Worm (Caenorhabditis elegans) whole organism, L3 larva: ENCODE data around the gene nhr-192.
A peak's percentile ranks its signal among the peaks of the same experiment; 100 is the strongest.

Experiments
- R02D3.7 ChIP-seq: fragments of 150-350 bp; optimal IDR thresholded peaks from 2 replicates; lab custom pipeline; 2014; ENCODE audit warnings: missing biosample characterization, missing genetic modification characterization
- ZK546.5 ChIP-seq: sonication (generic microtip); optimal IDR thresholded peaks from 2 replicates; lab custom pipeline; 2017; ENCODE audit warnings: missing biosample characterization, missing genetic modification characterization
- aly-2 ChIP-seq: fragments of 150-350 bp; optimal IDR thresholded peaks from 2 replicates; lab custom pipeline; 2014; ENCODE audit warnings: missing biosample characterization, missing genetic modification characterization
- ceh-16 ChIP-seq: sonication (generic microtip); optimal IDR thresholded peaks from 2 replicates; lab custom pipeline; 2017; ENCODE audit warnings: missing biosample characterization, missing genetic modification characterization
- ceh-28 ChIP-seq: fragments of 150-350 bp; optimal IDR thresholded peaks from 2 replicates; lab custom pipeline; 2014; ENCODE audit warnings: missing biosample characterization, missing genetic modification reagents, missing genetic modification characterization
- ceh-82 ChIP-seq: fragments of 150-350 bp; optimal IDR thresholded peaks from 2 replicates; lab custom pipeline; 2014; ENCODE audit warnings: missing biosample characterization, missing genetic modification characterization
- ceh-9 ChIP-seq: sonication (generic microtip); optimal IDR thresholded peaks from 2 replicates; lab custom pipeline; 2018; ENCODE audit warnings: missing biosample characterization, missing genetic modification characterization
- daf-12 ChIP-seq: fragments of 150-350 bp; optimal IDR thresholded peaks from 2 replicates; lab custom pipeline; 2014; ENCODE audit warnings: missing biosample characterization, missing genetic modification reagents, missing genetic modification characterization
- elt-1 ChIP-seq: fragments of 150-350 bp; optimal IDR thresholded peaks from 2 replicates; lab custom pipeline; 2014; ENCODE audit warnings: missing biosample characterization, missing genetic modification characterization
- elt-2 ChIP-seq: sonication (generic microtip); optimal IDR thresholded peaks from 2 replicates; lab custom pipeline; 2016; ENCODE audit warnings: missing genetic modification reagents, mild to moderate bottlenecking, missing genetic modification characterization, missing compliant biosample characterization
- elt-3 ChIP-seq, 3 experiments: fragments of 150-350 bp in 1 of 3; sonication (generic microtip) in 2 of 3; optimal IDR thresholded peaks; 2 replicates in 2 of 3; 4 replicates in 1 of 3; lab custom pipeline; 2014 to 2017; ENCODE audit warnings: missing biosample characterization in 3 of 3, missing genetic modification characterization in 3 of 3
- eor-1 ChIP-seq, 2 experiments: fragments of 150-350 bp; optimal IDR thresholded peaks; 2 replicates each; lab custom pipeline; 2014 to 2018; ENCODE audit warnings: missing biosample characterization in 2 of 2, missing genetic modification characterization in 2 of 2
- fkh-2 ChIP-seq: fragments of 150-350 bp; optimal IDR thresholded peaks from 2 replicates; lab custom pipeline; 2014; ENCODE audit warnings: missing biosample characterization, missing genetic modification reagents, missing genetic modification characterization
- fos-1 ChIP-seq: fragments of 150-350 bp; optimal IDR thresholded peaks from 2 replicates; lab custom pipeline; 2014; ENCODE audit warnings: missing biosample characterization, missing genetic modification characterization
- lin-39 ChIP-seq: fragments of 150-350 bp; optimal IDR thresholded peaks from 2 replicates; lab custom pipeline; 2018; ENCODE audit warnings: missing biosample characterization, missing genetic modification reagents, missing genetic modification characterization
- lsy-12 ChIP-seq: sonication (generic microtip); optimal IDR thresholded peaks from 2 replicates; lab custom pipeline; 2016; ENCODE audit warnings: mild to moderate bottlenecking, missing genetic modification characterization, missing compliant biosample characterization
- mdl-1 ChIP-seq: fragments of 150-350 bp; optimal IDR thresholded peaks from 2 replicates; lab custom pipeline; 2014; ENCODE audit warnings: missing biosample characterization, missing genetic modification characterization
- nfya-1 ChIP-seq: sonication (generic microtip); optimal IDR thresholded peaks from 2 replicates; lab custom pipeline; 2017; ENCODE audit warnings: missing genetic modification characterization, mild to moderate bottlenecking, missing compliant biosample characterization, antibody characterized with exemption, moderate library complexity; ENCODE audit not compliant: insufficient read depth
- nhr-11 ChIP-seq: fragments of 150-350 bp; optimal IDR thresholded peaks from 2 replicates; lab custom pipeline; 2014; ENCODE audit warnings: missing biosample characterization, missing genetic modification characterization
- nhr-12 ChIP-seq: fragments of 150-350 bp; optimal IDR thresholded peaks from 2 replicates; lab custom pipeline; 2014; ENCODE audit warnings: missing biosample characterization, missing genetic modification characterization
- nhr-25 ChIP-seq: sonication (generic microtip); optimal IDR thresholded peaks from 2 replicates; lab custom pipeline; 2017; ENCODE audit warnings: missing biosample characterization, missing genetic modification characterization
- nhr-28 ChIP-seq: fragments of 150-350 bp; optimal IDR thresholded peaks from 2 replicates; lab custom pipeline; 2014; ENCODE audit warnings: missing biosample characterization, missing genetic modification characterization
- nhr-43 ChIP-seq: sonication (generic microtip); optimal IDR thresholded peaks from 2 replicates; lab custom pipeline; 2016; ENCODE audit warnings: mild to moderate bottlenecking, missing genetic modification characterization, missing compliant biosample characterization; ENCODE audit not compliant: poor library complexity, severe bottlenecking
- nhr-67 ChIP-seq: fragments of 150-350 bp; optimal IDR thresholded peaks from 2 replicates; lab custom pipeline; 2014; ENCODE audit warnings: missing biosample characterization, missing genetic modification characterization
- nhr-76 ChIP-seq: fragments of 150-350 bp; sonication (generic microtip); optimal IDR thresholded peaks from 5 replicates; lab custom pipeline; 2014; ENCODE audit warnings: missing biosample characterization, missing genetic modification characterization
- nhr-77 ChIP-seq: fragments of 150-350 bp; optimal IDR thresholded peaks from 2 replicates; lab custom pipeline; 2014; ENCODE audit warnings: missing biosample characterization, missing genetic modification characterization
- pha-4 ChIP-seq: fragments of 150-350 bp; optimal IDR thresholded peaks from 2 replicates; lab custom pipeline; 2014; ENCODE audit warnings: missing biosample characterization, missing genetic modification reagents, missing genetic modification characterization
- pqm-1 ChIP-seq: fragments of 150-350 bp; optimal IDR thresholded peaks from 2 replicates; lab custom pipeline; 2017; ENCODE audit warnings: missing biosample characterization, missing genetic modification characterization, inconsistent platforms
- sea-2 ChIP-seq: fragments of 150-350 bp; sonication (generic microtip); optimal IDR thresholded peaks from 4 replicates; lab custom pipeline; 2014; ENCODE audit warnings: missing biosample characterization, missing genetic modification reagents, missing genetic modification characterization
- skn-1 ChIP-seq: fragments of 150-350 bp; optimal IDR thresholded peaks from 2 replicates; lab custom pipeline; 2014; ENCODE audit warnings: missing biosample characterization, missing genetic modification characterization
- tbx-2 ChIP-seq: sonication (generic microtip); optimal IDR thresholded peaks from 2 replicates; lab custom pipeline; 2016; ENCODE audit warnings: mild to moderate bottlenecking, missing genetic modification characterization, missing compliant biosample characterization
- unc-62 ChIP-seq: fragments of 150-350 bp; sonication (generic microtip); optimal IDR thresholded peaks from 4 replicates; lab custom pipeline; 2014; ENCODE audit warnings: missing biosample characterization, missing genetic modification reagents, missing genetic modification characterization
- ztf-11 ChIP-seq: fragments of 150-350 bp; optimal IDR thresholded peaks from 2 replicates; lab custom pipeline; 2014; ENCODE audit warnings: missing biosample characterization, missing genetic modification characterization
- ztf-4 ChIP-seq: fragments of 150-350 bp; optimal IDR thresholded peaks from 2 replicates; lab custom pipeline; 2014; ENCODE audit warnings: missing biosample characterization, missing genetic modification characterization

The nhr-192 gene

ce11 chrV:10104785-10105310 lies 34.4 kb upstream of the nhr-192 start, which contains the start of gene ugt-17:
TSS of gene ugt-17 (minus strand) at chrV:10104964.
- TF ChIP-seq pqm-1 (tag; lab: Kevin White, UChicago) (peak; percentile 90), elt-2 (tag; lab: Kevin White, UChicago) (peak; percentile 76), elt-1 (tag; lab: Kevin White, UChicago) (no peak), pha-4 (tag; lab: Kevin White, UChicago) (peak; percentile 51)

ce11 chrV:10103811-10104210 lies 33.4 kb upstream of the nhr-192 start:
- no peak for TF ChIP-seq nhr-28 (tag; lab: Kevin White, UChicago)
- peak; percentile 69 for TF ChIP-seq elt-2 (tag; lab: Kevin White, UChicago)
- peak; percentile 11 for TF ChIP-seq pqm-1 (tag; lab: Kevin White, UChicago)
- TF ChIP-seq, all 47 proteins: peak for 2

DNA sequence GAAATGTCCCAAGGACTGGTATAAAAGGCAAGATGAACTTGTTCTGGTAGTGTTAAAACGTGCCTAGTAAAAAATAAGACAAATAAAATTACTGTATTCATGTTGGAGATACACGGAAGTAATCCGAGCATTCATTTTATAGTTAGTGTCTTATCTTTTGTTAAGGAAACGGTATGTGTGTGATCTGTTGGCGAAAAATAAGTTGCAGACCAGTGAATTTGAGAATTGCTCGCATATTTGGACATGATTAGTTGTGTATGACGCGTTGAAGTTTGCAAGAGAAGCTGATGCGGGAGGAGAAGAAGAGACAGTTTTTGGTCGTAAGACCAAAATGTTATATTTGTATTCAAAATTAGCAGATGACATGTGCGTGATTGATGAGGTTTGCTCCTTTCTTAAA lies 31.5 kb upstream of the nhr-192 start, which contains the start of gene C08B6.14:
Gene C08B6.14 (minus strand): TSS at position 101 of the 400 bp plus-strand sequence.
- TF ChIP-seq fos-1 (tag; lab: Kevin White, UChicago) (no peak), ceh-9 (tag; lab: Kevin White, UChicago) (no peak), skn-1 (no peak), ztf-4 (no peak), ceh-16 (tag; lab: Kevin White, UChicago) (no peak), nhr-76 (tag; lab: Kevin White, UChicago) (no peak), nhr-11 (tag; lab: Kevin White, UChicago) (no peak), nhr-67 (no peak), elt-3 (tag; optimal IDR thresholded peaks at IDR 0.05; lab: Kevin White, UChicago) (no peak), aly-2 (tag; lab: Kevin White, UChicago) (no peak), daf-12 (tag; lab: Kevin White, UChicago) (no peak), fkh-2 (no peak), nhr-25 (tag; lab: Kevin White, UChicago) (no peak)
- TF ChIP-seq, all 47 proteins: peak for 0

- TF ChIP-seq sea-2 (GFP tag; lab: Kevin White, UChicago) (no peak), elt-2 (tag; lab: Kevin White, UChicago) (peak; percentile 61)
Observed at ce11 chrV:10098429-10098828, 28.0 kb upstream of the nhr-192 start, which contains the start of gene ugt-47. TSS of gene ugt-47 (minus strand) at chrV:10098597.

ce11 chrV:10096932-10097331 lies 26.5 kb upstream of the nhr-192 start:
- TF ChIP-seq pha-4 (tag; lab: Kevin White, UChicago) (peak; percentile 12), pqm-1 (tag; lab: Kevin White, UChicago) (peak; percentile 60), nfya-1 (tag; lab: Kevin White, UChicago) (peak; percentile 62), elt-2 (tag; lab: Kevin White, UChicago) (peak; percentile 92), ceh-28 (tag; lab: Kevin White, UChicago) (no peak)

DNA sequence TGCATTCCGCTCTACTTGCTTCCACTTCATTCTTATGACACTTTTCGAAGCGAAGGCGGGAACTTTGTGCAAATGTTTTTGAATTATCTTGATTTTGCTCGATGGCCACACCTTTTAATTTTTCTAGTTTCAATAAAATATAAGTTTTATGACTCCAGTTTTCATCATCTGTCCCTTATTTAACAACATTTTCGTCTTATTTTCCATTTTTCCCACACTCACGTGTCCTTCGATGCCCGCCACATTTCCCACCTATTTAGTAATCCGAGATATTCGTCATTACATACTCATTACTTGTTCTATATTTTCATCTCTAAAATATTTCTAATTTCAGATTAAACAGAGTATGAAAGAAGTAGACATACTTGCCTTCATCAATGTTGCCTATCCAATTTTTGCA lies 23.9 kb upstream of the nhr-192 start, which contains the start of gene srd-49:
Gene srd-49 (plus strand): TSS at position 301 of the 400 bp plus-strand sequence.
- TF ChIP-seq nhr-77 (tag; lab: Kevin White, UChicago) (no peak), nhr-12 (tag; lab: Kevin White, UChicago) (no peak), lsy-12 (no peak), R02D3.7 (no peak), nhr-28 (tag; lab: Kevin White, UChicago) (no peak), lin-39 (tag; lab: Kevin White, UChicago) (no peak), ceh-16 (tag; lab: Kevin White, UChicago) (no peak), pha-4 (tag; lab: Kevin White, UChicago) (no peak), aly-2 (tag; lab: Kevin White, UChicago) (no peak), unc-62 (GFP tag; lab: Kevin White, UChicago) (no peak)

DNA sequence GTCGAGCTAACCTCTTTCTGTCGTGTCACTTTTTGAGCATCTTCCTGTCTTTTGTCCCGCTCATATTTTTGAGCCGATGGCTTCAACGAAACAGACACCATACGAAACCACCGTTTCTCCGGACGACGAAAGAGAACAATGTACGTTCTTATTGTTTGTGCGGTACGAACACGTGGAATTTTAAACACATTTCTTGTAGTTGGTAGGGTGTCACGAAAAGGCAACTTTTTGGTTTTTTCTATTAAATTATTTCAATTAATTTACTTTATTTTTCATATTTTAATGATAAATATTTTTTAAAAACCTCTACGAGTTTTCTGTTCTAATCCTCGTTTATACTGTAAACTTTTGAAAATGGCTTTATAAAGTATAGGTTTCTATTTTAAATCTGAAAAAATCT lies 20.7 kb upstream of the nhr-192 start, which contains the start of gene R04B5.11:
Gene R04B5.11 (minus strand): TSS at position 101 of the 400 bp plus-strand sequence.
- no peak for TF ChIP-seq mdl-1 (tag; lab: Kevin White, UChicago)
- no peak for TF ChIP-seq nhr-25 (tag; lab: Kevin White, UChicago)
- TF ChIP-seq fos-1 (tag; lab: Kevin White, UChicago), result no peak
- no peak for TF ChIP-seq sea-2 (GFP tag; lab: Kevin White, UChicago)
- no peak for TF ChIP-seq pqm-1 (tag; lab: Kevin White, UChicago)
- no peak for TF ChIP-seq nhr-76 (tag; lab: Kevin White, UChicago)
- TF ChIP-seq daf-12 (tag; lab: Kevin White, UChicago), result no peak
- TF ChIP-seq ceh-82 (tag; lab: Kevin White, UChicago), result no peak
- no peak for TF ChIP-seq unc-62 (GFP tag; lab: Kevin White, UChicago)
- no peak for TF ChIP-seq ZK546.5 (tag; lab: Kevin White, UChicago)
- no peak for TF ChIP-seq eor-1 (tag; optimal IDR thresholded peaks at IDR 0.05; lab: Kevin White, UChicago)
- no peak for TF ChIP-seq lsy-12
- TF ChIP-seq elt-2 (tag; lab: Kevin White, UChicago), result no peak
- TF ChIP-seq ztf-11, result no peak
- TF ChIP-seq elt-3 (tag; optimal IDR thresholded peaks at IDR 0.05; lab: Kevin White, UChicago), result no peak
- TF ChIP-seq nhr-43, result no peak
- no peak for TF ChIP-seq aly-2 (tag; lab: Kevin White, UChicago)
- no peak for TF ChIP-seq tbx-2 (tag; lab: Kevin White, UChicago)
